Fruit fly (Drosophila melanogaster) whole organism, embryonic: ENCODE measurements around the gene FoxL1.

ENCODE experiments used
- CG10274 ChIP-seq: fragments of 200-800 bp; sonication (Bioruptor generic); optimal IDR thresholded peaks from 3 replicates; lab custom pipeline; 2017; ENCODE audit warnings: missing biosample characterization, mild to moderate bottlenecking, missing genetic modification characterization
- CG11504 ChIP-seq: fragments of 200-800 bp; sonication (Bioruptor generic); optimal IDR thresholded peaks from 3 replicates; lab custom pipeline; 2019; ENCODE audit warnings: missing biosample characterization, mild to moderate bottlenecking, missing genetic modification characterization, moderate library complexity
- CG12219 ChIP-seq: fragments of 200-800 bp; sonication (Bioruptor generic); optimal IDR thresholded peaks from 3 replicates; lab custom pipeline; 2018; ENCODE audit warnings: missing biosample characterization, mild to moderate bottlenecking, missing genetic modification characterization
- CG13287 ChIP-seq: fragments of 200-800 bp; sonication (Bioruptor generic); IDR thresholded peaks from 2 replicates; pipeline ENCODE4 v1.3.6; 2022; ENCODE audit warnings: missing biosample characterization, missing genetic modification characterization; ENCODE audit not compliant: partially characterized antibody
- CG13296 ChIP-seq: fragments of 200-800 bp; sonication (Bioruptor generic); optimal IDR thresholded peaks from 3 replicates; lab custom pipeline; 2018; ENCODE audit warnings: missing biosample characterization, mild to moderate bottlenecking, missing genetic modification characterization
- CG13894 ChIP-seq: fragments of 200-800 bp; sonication (Bioruptor generic); optimal IDR thresholded peaks from 3 replicates; lab custom pipeline; 2018; ENCODE audit warnings: missing biosample characterization, mild to moderate bottlenecking, missing genetic modification characterization, moderate library complexity
- CG17359 ChIP-seq: fragments of 200-800 bp; sonication (Bioruptor generic); optimal IDR thresholded peaks from 3 replicates; lab custom pipeline; 2018; ENCODE audit warnings: missing biosample characterization, mild to moderate bottlenecking, missing genetic modification characterization, moderate library complexity
- CG17612 ChIP-seq: fragments of 200-800 bp; sonication (Bioruptor generic); IDR thresholded peaks from 2 replicates; pipeline ENCODE4 v1.3.6; 2022; ENCODE audit warnings: missing biosample characterization, missing genetic modification characterization
- CG18262 ChIP-seq: fragments of 200-800 bp; optimal IDR thresholded peaks from 3 replicates; lab custom pipeline; 2019; ENCODE audit warnings: missing biosample characterization, mild to moderate bottlenecking, missing genetic modification characterization, moderate library complexity
- CG1832 ChIP-seq: fragments of 200-800 bp; sonication (Bioruptor generic); optimal IDR thresholded peaks from 2 replicates; lab custom pipeline; 2017; ENCODE audit warnings: missing biosample characterization, mild to moderate bottlenecking, missing genetic modification characterization, inconsistent platforms
- CG2202 ChIP-seq: fragments of 200-800 bp; sonication (Bioruptor generic); optimal IDR thresholded peaks from 2 replicates; lab custom pipeline; 2018; ENCODE audit warnings: missing biosample characterization, mild to moderate bottlenecking, missing genetic modification characterization
- CG34224 ChIP-seq: fragments of 200-800 bp; sonication (Bioruptor generic); IDR thresholded peaks from 3 replicates; pipeline ENCODE4 v1.3.6; 2022; ENCODE audit warnings: missing biosample characterization, missing genetic modification characterization; ENCODE audit not compliant: partially characterized antibody
- CG5953 ChIP-seq: fragments of 200-800 bp; sonication (Bioruptor generic); IDR thresholded peaks from 2 replicates; pipeline ENCODE4 v1.3.6; 2022; ENCODE audit warnings: missing biosample characterization, missing genetic modification characterization
- CG6791 ChIP-seq: fragments of 200-800 bp; sonication (Bioruptor generic); IDR thresholded peaks from 3 replicates; pipeline ENCODE4 v1.3.6; 2022; ENCODE audit warnings: missing biosample characterization, missing genetic modification characterization; ENCODE audit not compliant: partially characterized antibody
- CG8281 ChIP-seq: fragments of 200-800 bp; sonication (Bioruptor generic); optimal IDR thresholded peaks from 2 replicates; lab custom pipeline; 2018; ENCODE audit warnings: missing biosample characterization, mild to moderate bottlenecking, missing genetic modification characterization, moderate library complexity
- CG8290 ChIP-seq, 3 experiments: fragments of 200-800 bp; sonication (Bioruptor generic); optimal IDR thresholded peaks; 2 replicates each; lab custom pipeline; 2016 to 2019; ENCODE audit warnings: missing biosample characterization in 3 of 3, missing genetic modification characterization in 3 of 3, mild to moderate bottlenecking in 2 of 3, moderate library complexity in 1 of 3
- CG8765 ChIP-seq: fragments of 200-800 bp; sonication (Bioruptor generic); IDR thresholded peaks from 2 replicates; pipeline ENCODE4 v1.3.6; 2022; ENCODE audit warnings: missing biosample characterization, missing genetic modification characterization
- CG8924 ChIP-seq: fragments of 200-800 bp; optimal IDR thresholded peaks from 3 replicates; lab custom pipeline; 2019; ENCODE audit warnings: missing biosample characterization, mild to moderate bottlenecking, missing genetic modification characterization, moderate library complexity
- CG9215 ChIP-seq: fragments of 200-800 bp; sonication (Bioruptor generic); IDR thresholded peaks from 2 replicates; pipeline ENCODE4 v1.3.6; 2022; ENCODE audit warnings: missing biosample characterization, missing genetic modification characterization
- Dad ChIP-seq: fragments of 200-800 bp; sonication (Bioruptor generic); optimal IDR thresholded peaks from 3 replicates; lab custom pipeline; 2016; ENCODE audit warnings: missing biosample characterization, missing genetic modification characterization
- Ets65A ChIP-seq: fragments of 200-800 bp; sonication (Bioruptor generic); peaks from one replicate; lab custom pipeline; 2016; ENCODE audit warnings: missing biosample characterization, missing genetic modification characterization
- Hey ChIP-seq: fragments of 200-800 bp; sonication (Bioruptor generic); optimal IDR thresholded peaks from 3 replicates; lab custom pipeline; 2018; ENCODE audit warnings: missing biosample characterization, mild to moderate bottlenecking, missing genetic modification characterization
- Hr51 ChIP-seq, 2 experiments: fragments of 200-800 bp; sonication (Bioruptor generic); optimal IDR thresholded peaks; 2 replicates in 1 of 2; 3 replicates in 1 of 2; lab custom pipeline; 2016 to 2018; ENCODE audit warnings: missing biosample characterization in 2 of 2, missing genetic modification characterization in 2 of 2, mild to moderate bottlenecking in 1 of 2, moderate library complexity in 1 of 2
- Meics ChIP-seq: fragments of 200-800 bp; sonication (Bioruptor generic); optimal IDR thresholded peaks from 2 replicates; lab custom pipeline; 2017; ENCODE audit warnings: missing biosample characterization, mild to moderate bottlenecking, missing genetic modification characterization
- NC2β ChIP-seq: fragments of 200-800 bp; sonication (Bioruptor generic); optimal IDR thresholded peaks from 2 replicates; lab custom pipeline; 2016; ENCODE audit warnings: missing biosample characterization, missing genetic modification characterization
- Ptx1 ChIP-seq: fragments of 200-800 bp; sonication (Bioruptor generic); IDR thresholded peaks from 2 replicates; pipeline ENCODE4 v1.3.6; 2022; ENCODE audit warnings: missing biosample characterization, missing genetic modification characterization
- Sox102F ChIP-seq: fragments of 200-800 bp; sonication (Bioruptor generic); optimal IDR thresholded peaks from 2 replicates; lab custom pipeline; 2018; ENCODE audit warnings: missing biosample characterization, mild to moderate bottlenecking, missing genetic modification characterization, moderate library complexity
- ac ChIP-seq: fragments of 200-800 bp; sonication (Bioruptor generic); optimal IDR thresholded peaks from 3 replicates; lab custom pipeline; 2017; ENCODE audit warnings: missing biosample characterization, mild to moderate bottlenecking, missing genetic modification characterization
- crol ChIP-seq: fragments of 200-800 bp; sonication (Bioruptor generic); IDR thresholded peaks from 2 replicates; pipeline ENCODE4 v1.3.6; 2022; ENCODE audit warnings: missing biosample characterization, missing genetic modification characterization
- gem ChIP-seq: fragments of 200-800 bp; sonication (Bioruptor generic); optimal IDR thresholded peaks from 2 replicates; lab custom pipeline; 2019; ENCODE audit warnings: missing biosample characterization, mild to moderate bottlenecking, missing genetic modification characterization, moderate library complexity
- hb ChIP-seq: fragments of 200-800 bp; sonication (Bioruptor generic); IDR thresholded peaks from 3 replicates; pipeline ENCODE4 v1.3.6; 2022; ENCODE audit warnings: missing biosample characterization, missing genetic modification characterization; ENCODE audit not compliant: partially characterized antibody
- kni ChIP-seq: fragments of 200-800 bp; sonication (Bioruptor generic); optimal IDR thresholded peaks from 3 replicates; lab custom pipeline; 2017; ENCODE audit warnings: mild to moderate bottlenecking, missing biosample characterization, missing genetic modification reagents, missing genetic modification characterization
- lola ChIP-seq, 3 experiments: fragments of >200 bp in 2 of 3; fragments of 200-800 bp in 1 of 3; sonication (Bioruptor generic) in 1 of 3; optimal IDR thresholded peaks; 2 replicates each; lab custom pipeline; 2017 to 2019; ENCODE audit warnings: missing biosample characterization in 3 of 3, missing genetic modification characterization in 3 of 3, mild to moderate bottlenecking in 1 of 3, moderate library complexity in 1 of 3
- maf-S ChIP-seq: fragments of 200-800 bp; sonication (Bioruptor generic); optimal IDR thresholded peaks from 2 replicates; lab custom pipeline; 2016; ENCODE audit warnings: missing biosample characterization, missing genetic modification characterization
- pho ChIP-seq: fragments of 200-800 bp; sonication (Bioruptor generic); optimal IDR thresholded peaks from 2 replicates; lab custom pipeline; 2016; ENCODE audit warnings: missing biosample characterization, missing genetic modification characterization
- phol ChIP-seq: fragments of 200-800 bp; sonication (Bioruptor generic); optimal IDR thresholded peaks from 3 replicates; lab custom pipeline; 2018; ENCODE audit warnings: missing biosample characterization, mild to moderate bottlenecking, missing genetic modification characterization, moderate library complexity
- pita ChIP-seq: fragments of 200-800 bp; sonication (Bioruptor generic); optimal IDR thresholded peaks from 2 replicates; lab custom pipeline; 2017; ENCODE audit warnings: missing biosample characterization, mild to moderate bottlenecking, missing genetic modification characterization
- pros ChIP-seq: fragments of 200-800 bp; sonication (Bioruptor generic); optimal IDR thresholded peaks from 3 replicates; lab custom pipeline; 2019; ENCODE audit warnings: missing biosample characterization, mild to moderate bottlenecking, missing genetic modification characterization, moderate library complexity
- scrt ChIP-seq: fragments of 200-800 bp; sonication (Bioruptor generic); optimal IDR thresholded peaks from 2 replicates; lab custom pipeline; 2018; ENCODE audit warnings: missing biosample characterization, mild to moderate bottlenecking, missing genetic modification characterization, moderate library complexity
- sens ChIP-seq: fragments of 200-800 bp; sonication (Bioruptor generic); peaks from one replicate; lab custom pipeline; 2016; ENCODE audit warnings: missing biosample characterization, missing genetic modification characterization
- sr ChIP-seq: fragments of 200-800 bp; sonication (Bioruptor generic); IDR thresholded peaks from 3 replicates; pipeline ENCODE4 v1.3.6; 2022; ENCODE audit warnings: missing biosample characterization, missing genetic modification characterization
- twi ChIP-seq: fragments of 200-800 bp; optimal IDR thresholded peaks from 2 replicates; lab custom pipeline; 2019; ENCODE audit warnings: missing biosample characterization, mild to moderate bottlenecking, missing genetic modification characterization, moderate library complexity
- unpg ChIP-seq: fragments of 200-800 bp; sonication (Bioruptor generic); optimal IDR thresholded peaks from 3 replicates; lab custom pipeline; 2018; ENCODE audit warnings: missing biosample characterization, mild to moderate bottlenecking, missing genetic modification characterization, moderate library complexity
- wek ChIP-seq: fragments of 200-800 bp; sonication (Bioruptor generic); optimal IDR thresholded peaks from 3 replicates; lab custom pipeline; 2018; ENCODE audit warnings: missing biosample characterization, mild to moderate bottlenecking, missing genetic modification characterization, moderate library complexity
- wor ChIP-seq: fragments of 200-800 bp; sonication (Bioruptor generic); IDR thresholded peaks from 2 replicates; pipeline ENCODE4 v1.3.6; 2022; ENCODE audit warnings: missing biosample characterization, missing genetic modification characterization

Gene FoxL1

DNA sequence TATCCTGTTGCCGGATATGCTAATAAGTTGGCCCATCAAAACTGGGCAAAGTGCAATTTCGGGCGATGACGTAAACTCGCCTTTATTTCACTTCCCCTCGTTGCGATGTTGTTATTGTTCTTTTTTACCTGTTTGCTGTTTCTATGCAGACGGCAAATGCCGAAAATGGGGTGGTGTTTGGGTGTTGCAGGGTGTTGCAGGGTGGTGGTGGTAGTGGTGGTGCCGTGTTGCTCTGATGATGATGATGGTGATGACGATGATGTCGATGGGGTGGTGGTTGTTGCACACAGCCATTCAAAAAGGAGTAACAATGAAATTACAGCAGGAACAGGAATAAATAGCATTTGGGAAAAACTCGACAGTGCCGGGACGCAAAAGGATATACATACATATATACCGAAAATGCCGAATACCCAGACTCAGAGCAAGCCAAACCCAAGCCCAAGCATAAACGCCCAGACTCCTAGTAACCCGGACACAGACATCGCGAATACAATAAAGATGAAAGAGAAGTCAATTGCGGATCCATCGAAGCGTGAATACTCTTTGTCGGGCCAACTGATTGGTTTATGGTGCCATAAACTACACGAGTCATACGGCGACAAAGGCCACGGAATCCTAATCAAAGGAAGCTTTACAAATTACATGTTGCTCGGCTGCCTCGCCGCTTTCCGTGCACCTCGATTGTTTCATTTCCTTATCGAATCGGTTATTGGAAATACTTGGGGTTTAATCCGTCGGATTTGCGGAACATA lies 39.7 kb upstream of the FoxL1 start (continued):
- no peak for TF ChIP-seq CG8281 (tag; lab: Kevin White, UChicago)
- TF ChIP-seq gem: no peak
- TF ChIP-seq hb (GFP tag; lab: Robert Waterston, UW): no peak
- no peak for TF ChIP-seq Dad
- TF ChIP-seq sr (GFP tag; lab: Robert Waterston, UW): no peak
- no peak for TF ChIP-seq CG17359

DNA sequence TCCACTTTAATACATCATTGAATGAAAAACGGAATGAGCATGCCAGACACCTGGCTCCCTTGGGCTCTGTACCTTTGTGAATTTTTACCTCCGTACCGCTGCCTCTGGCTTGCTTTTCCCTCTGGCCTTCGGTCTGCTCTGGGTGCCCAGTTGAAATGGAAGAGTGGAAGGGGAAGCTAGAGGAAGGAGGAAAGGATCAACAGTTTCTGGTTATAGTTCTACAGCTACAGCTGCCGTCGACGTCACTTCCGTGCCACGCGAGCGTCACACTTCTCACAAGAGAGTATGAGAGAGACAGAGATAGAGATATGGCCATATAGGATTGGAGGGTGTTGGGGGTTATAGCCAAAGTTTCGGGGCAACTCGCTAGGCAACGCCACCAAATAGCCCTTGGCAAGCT lies 38.7 kb upstream of the FoxL1 start:
- TF ChIP-seq CG17612 (GFP tag; lab: Robert Waterston, UW): no peak
- TF ChIP-seq wek (GFP tag; lab: Kevin White, UChicago): no peak
- peak; percentile 38 for TF ChIP-seq Hey (tag; lab: Kevin White, UChicago)
- no peak for TF ChIP-seq CG10274 (GFP tag; lab: Kevin White, UChicago)
- peak; percentile 64 for TF ChIP-seq pros
- TF ChIP-seq twi (tag; lab: Kevin White, UChicago): no peak
- TF ChIP-seq sens: no peak
- TF ChIP-seq kni (GFP tag; lab: Kevin White, UChicago): peak; percentile 30
- peak; percentile 30 for TF ChIP-seq CG13894 (tag; lab: Kevin White, UChicago)
- TF ChIP-seq CG5953: no peak
- TF ChIP-seq scrt (GFP tag; lab: Kevin White, UChicago): peak; percentile 84
- TF ChIP-seq CG9215 (GFP tag; lab: Robert Waterston, UW): no peak
- TF ChIP-seq CG6791: peak; percentile 33; the same call in 1 of the 3 replicates
- TF ChIP-seq ac (GFP tag; lab: Kevin White, UChicago): peak; percentile 54
- TF ChIP-seq crol (GFP tag; lab: Robert Waterston, UW): peak; percentile 25; the same call in 1 of the 2 replicates
- TF ChIP-seq CG1832 (GFP tag; lab: Kevin White, UChicago): peak; percentile 23
- peak; percentile 72 for TF ChIP-seq Ets65A (GFP tag; lab: Kevin White, UChicago)
- TF ChIP-seq, all 482 proteins: peak for 10

DNA sequence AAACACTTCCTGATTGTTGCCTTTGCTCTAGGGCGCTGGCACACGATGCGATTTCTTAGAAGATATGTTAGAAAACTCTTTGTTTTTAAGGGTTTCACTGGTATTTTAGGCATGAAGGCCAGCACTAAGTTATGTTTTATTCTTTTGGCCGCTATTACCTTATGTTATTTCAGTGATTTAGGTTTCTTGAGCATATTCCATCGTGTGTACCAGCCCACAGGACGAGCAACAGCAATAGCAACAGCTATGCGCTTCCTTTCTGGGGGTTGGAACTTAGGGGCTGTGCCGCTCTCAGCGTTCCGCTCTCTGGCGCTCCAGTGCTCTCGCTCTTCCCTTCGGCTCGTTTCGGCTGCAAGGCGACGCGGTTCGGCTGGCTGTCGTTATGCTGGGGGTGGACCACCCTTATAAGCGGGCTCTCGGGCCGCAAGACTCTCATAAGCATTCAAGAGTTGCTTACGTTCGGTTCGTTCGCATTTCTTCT lies 35.2 kb upstream of the FoxL1 start, which contains the start of gene scrt:
Gene scrt, plus strand, starts transcription at position 431 of the 481 bp plus-strand sequence.
- TF ChIP-seq CG8924 (tag; lab: Kevin White, UChicago) (peak; percentile 76), CG13287 (GFP tag; lab: Robert Waterston, UW) (peak; percentile 66), Sox102F (GFP tag; lab: Kevin White, UChicago) (peak; percentile 65), maf-S (no peak), CG13296 (GFP tag; lab: Kevin White, UChicago) (peak; percentile 9), lola (GFP tag; optimal IDR thresholded peaks at IDR 0.05; lab: Kevin White, UChicago) (peak in 1 of 3 experiments; percentile 90), Meics (GFP tag; lab: Kevin White, UChicago) (peak; percentile 35), NC2β (GFP tag; lab: Kevin White, UChicago) (peak; percentile 32), unpg (GFP tag; lab: Kevin White, UChicago) (peak; percentile 59), CG17359 (peak; percentile 12), Hr51 (GFP tag; optimal IDR thresholded peaks at IDR 0.05; lab: Kevin White, UChicago) (peak in 1 of 2 experiments; percentile 75), CG8290 (GFP tag; optimal IDR thresholded peaks at IDR 0.05; lab: Kevin White, UChicago) (peak; percentile 38), CG8290 (tag; optimal IDR thresholded peaks at IDR 0.05; lab: Kevin White, UChicago) (peak in 1 of 2 experiments; percentile 59), pho (GFP tag; lab: Kevin White, UChicago) (peak; percentile 34), CG34224 (GFP tag; lab: Robert Waterston, UW) (peak; percentile 42; the same call in 1 of the 3 replicates), pita (no peak), CG2202 (peak; percentile 8), CG8765 (GFP tag; lab: Robert Waterston, UW) (peak; percentile 67; the same call in 1 of the 2 replicates), CG11504 (tag; lab: Kevin White, UChicago) (peak; percentile 61), wor (GFP tag; lab: Robert Waterston, UW) (0 out of 2 replicates have a peak, but pooled peaks have one; percentile 17), phol (tag; lab: Kevin White, UChicago) (peak; percentile 86), CG18262 (peak; percentile 62), CG12219 (GFP tag; lab: Kevin White, UChicago) (peak; percentile 28), Ptx1 (GFP tag; lab: Robert Waterston, UW) (no peak)
